Fruit fly (Drosophila melanogaster): ENCODE data around the gene CG13917.

- TF ChIP-seq CG8478 (optimal IDR thresholded peaks at IDR 0.05): no peak
- no peak for TF ChIP-seq CTCF (optimal IDR thresholded peaks at IDR 0.05)
Observed at dm6 chr3L:1577338-1577737, 839 bp downstream of the CG13917 start.
